Fruit fly (Drosophila melanogaster) S2 (cell line): ENCODE results near the gene CG32262.

Source experiments
- CG8478 ChIP-seq: fragments of >200 bp; optimal IDR thresholded peaks from 2 replicates; lab custom pipeline; 2018
- CTCF ChIP-seq, 2 experiments: fragments of >200 bp; optimal IDR thresholded peaks; 2 replicates each; lab custom pipeline; 2018

dm6 chr3L:3855194-3855980, 45.4 kb upstream of the CG32262 start:
- TF ChIP-seq CTCF (optimal IDR thresholded peaks at IDR 0.05; lab: Kevin White, UChicago) (no peak), CG8478 (no peak)
